Worm (Caenorhabditis elegans) whole organism, mixed stage, embryonic: ENCODE results near the gene C33F10.8.
A peak's percentile ranks its signal among the peaks of the same experiment; 100 is the strongest.
"Not testable (repeated sequence)": the region's sequence is repeated elsewhere in the genome, so short reads cannot be mapped to it uniquely, and the experiment has no call there.

Experiments
- M03D4.4 ChIP-seq: sonication (generic microtip); optimal IDR thresholded peaks from 2 replicates; lab custom pipeline; 2017; ENCODE audit warnings: mild to moderate bottlenecking, missing genetic modification characterization, missing compliant biosample characterization
- bed-3 ChIP-seq: fragments of 200-800 bp; sonication (Bioruptor generic); optimal IDR thresholded peaks from 3 replicates; lab custom pipeline; 2018; ENCODE audit warnings: mild to moderate bottlenecking, missing genetic modification characterization, moderate library complexity, missing compliant biosample characterization
- blmp-1 ChIP-seq: fragments of 150-350 bp; optimal IDR thresholded peaks from 2 replicates; lab custom pipeline; 2014; ENCODE audit warnings: missing biosample characterization, missing genetic modification characterization
- ceh-39 ChIP-seq: fragments of 150-350 bp; optimal IDR thresholded peaks from 2 replicates; lab custom pipeline; 2014; ENCODE audit warnings: missing biosample characterization, missing genetic modification characterization
- ceh-43 ChIP-seq: fragments of 200-800 bp; sonication (Bioruptor generic); optimal IDR thresholded peaks from 2 replicates; lab custom pipeline; 2018; ENCODE audit warnings: mild to moderate bottlenecking, missing genetic modification characterization, moderate library complexity, missing compliant biosample characterization
- ceh-83 ChIP-seq: fragments of 200-800 bp; sonication (Bioruptor generic); optimal IDR thresholded peaks from 2 replicates; lab custom pipeline; 2018; ENCODE audit warnings: mild to moderate bottlenecking, missing genetic modification characterization, missing compliant biosample characterization
- ces-1 ChIP-seq: fragments of 150-350 bp; optimal IDR thresholded peaks from 2 replicates; lab custom pipeline; 2014; ENCODE audit warnings: missing biosample characterization, missing genetic modification reagents, missing genetic modification characterization
- cnd-1 ChIP-seq: fragments of 200-800 bp; sonication (Bioruptor generic); optimal IDR thresholded peaks from 2 replicates; lab custom pipeline; 2018; ENCODE audit warnings: mild to moderate bottlenecking, missing genetic modification characterization, missing compliant biosample characterization
- drap-1 ChIP-seq: fragments of 200-800 bp; sonication (Bioruptor generic); optimal IDR thresholded peaks from 3 replicates; lab custom pipeline; 2018; ENCODE audit warnings: mild to moderate bottlenecking, missing genetic modification characterization, missing compliant biosample characterization
- elt-1 ChIP-seq: sonication (generic microtip); optimal IDR thresholded peaks from 2 replicates; lab custom pipeline; 2017; ENCODE audit warnings: missing genetic modification characterization, mild to moderate bottlenecking, missing compliant biosample characterization, antibody characterized with exemption, moderate library complexity, borderline replicate concordance; ENCODE audit not compliant: insufficient read depth
- flh-1 ChIP-seq: fragments of 200-800 bp; sonication (Bioruptor generic); optimal IDR thresholded peaks from 2 replicates; lab custom pipeline; 2018; ENCODE audit warnings: mild to moderate bottlenecking, missing genetic modification characterization, moderate library complexity, missing compliant biosample characterization
- ham-2 ChIP-seq: fragments of 200-800 bp; sonication (Bioruptor generic); optimal IDR thresholded peaks from 2 replicates; lab custom pipeline; 2018; ENCODE audit warnings: mild to moderate bottlenecking, missing genetic modification characterization, missing compliant biosample characterization
- hlh-1 ChIP-seq: fragments of 150-350 bp; optimal IDR thresholded peaks from 2 replicates; lab custom pipeline; 2014; ENCODE audit warnings: missing biosample characterization, missing genetic modification reagents, missing genetic modification characterization
- lin-32 ChIP-seq: fragments of 200-800 bp; sonication (Bioruptor generic); optimal IDR thresholded peaks from 2 replicates; lab custom pipeline; 2018; ENCODE audit warnings: mild to moderate bottlenecking, missing genetic modification characterization, missing compliant biosample characterization
- lsy-2 ChIP-seq: fragments of 150-350 bp; optimal IDR thresholded peaks from 2 replicates; lab custom pipeline; 2014; ENCODE audit warnings: missing biosample characterization, missing genetic modification characterization
- mab-5 ChIP-seq: fragments of 150-350 bp; optimal IDR thresholded peaks from 2 replicates; lab custom pipeline; 2014; ENCODE audit warnings: missing biosample characterization, missing genetic modification characterization
- mep-1 ChIP-seq: fragments of 150-350 bp; optimal IDR thresholded peaks from 2 replicates; lab custom pipeline; 2017; ENCODE audit warnings: missing biosample characterization, missing genetic modification reagents, missing genetic modification characterization, inconsistent platforms
- mls-2 ChIP-seq: sonication (generic microtip); optimal IDR thresholded peaks from 2 replicates; lab custom pipeline; 2016; ENCODE audit warnings: mild to moderate bottlenecking, missing genetic modification characterization, moderate library complexity, missing compliant biosample characterization
- nhr-12 ChIP-seq: fragments of 150-350 bp; optimal IDR thresholded peaks from 2 replicates; lab custom pipeline; 2014; ENCODE audit warnings: missing biosample characterization, missing genetic modification characterization
- nhr-2 ChIP-seq: fragments of 150-350 bp; optimal IDR thresholded peaks from 2 replicates; lab custom pipeline; 2014; ENCODE audit warnings: missing biosample characterization, missing genetic modification characterization
- nhr-28 ChIP-seq: fragments of 150-350 bp; optimal IDR thresholded peaks from 2 replicates; lab custom pipeline; 2014; ENCODE audit warnings: missing biosample characterization, missing genetic modification characterization
- nhr-76 ChIP-seq: sonication (generic microtip); optimal IDR thresholded peaks from 2 replicates; lab custom pipeline; 2017; ENCODE audit warnings: missing biosample characterization, missing genetic modification characterization
- sem-2 ChIP-seq: fragments of 200-800 bp; sonication (Bioruptor generic); optimal IDR thresholded peaks from 2 replicates; lab custom pipeline; 2018; ENCODE audit warnings: mild to moderate bottlenecking, missing genetic modification characterization, missing compliant biosample characterization
- snpc-4 ChIP-seq: fragments of 150-350 bp; optimal IDR thresholded peaks from 2 replicates; lab custom pipeline; 2014; ENCODE audit warnings: missing biosample characterization, missing genetic modification characterization
- sptf-1 ChIP-seq: sonication (generic microtip); optimal IDR thresholded peaks from 2 replicates; lab custom pipeline; 2017; ENCODE audit warnings: mild to moderate bottlenecking, missing genetic modification characterization, moderate library complexity, missing compliant biosample characterization
- tbx-8 ChIP-seq: fragments of 200-800 bp; sonication (Bioruptor generic); optimal IDR thresholded peaks from 2 replicates; lab custom pipeline; 2018; ENCODE audit warnings: mild to moderate bottlenecking, missing genetic modification characterization, moderate library complexity, missing compliant biosample characterization
- unc-39 ChIP-seq: fragments of 150-350 bp; optimal IDR thresholded peaks from 2 replicates; lab custom pipeline; 2014; ENCODE audit warnings: missing biosample characterization, missing genetic modification characterization
- unc-62 ChIP-seq: fragments of 150-350 bp; optimal IDR thresholded peaks from 2 replicates; lab custom pipeline; 2014; ENCODE audit warnings: missing biosample characterization, missing genetic modification reagents, missing genetic modification characterization
- zip-8 ChIP-seq: fragments of 150-350 bp; optimal IDR thresholded peaks from 2 replicates; lab custom pipeline; 2014; ENCODE audit warnings: missing biosample characterization, missing genetic modification characterization
- ztf-11 ChIP-seq: fragments of 150-350 bp; optimal IDR thresholded peaks from 2 replicates; lab custom pipeline; 2014; ENCODE audit warnings: missing biosample characterization, missing genetic modification characterization

C33F10.8 gene

ce11 chrII:4849885-4850284 is 24.9 kb upstream of the C33F10.8 start, which contains the start of gene T23B7.3:
Gene T23B7.3 (plus strand): TSS chrII:4850185.
- TF ChIP-seq mep-1 (tag; lab: Kevin White, UChicago): no peak
- peak; percentile 5 for TF ChIP-seq ces-1 (GFP tag; lab: Kevin White, UChicago)
- TF ChIP-seq, all 35 proteins: peak for 1

DNA sequence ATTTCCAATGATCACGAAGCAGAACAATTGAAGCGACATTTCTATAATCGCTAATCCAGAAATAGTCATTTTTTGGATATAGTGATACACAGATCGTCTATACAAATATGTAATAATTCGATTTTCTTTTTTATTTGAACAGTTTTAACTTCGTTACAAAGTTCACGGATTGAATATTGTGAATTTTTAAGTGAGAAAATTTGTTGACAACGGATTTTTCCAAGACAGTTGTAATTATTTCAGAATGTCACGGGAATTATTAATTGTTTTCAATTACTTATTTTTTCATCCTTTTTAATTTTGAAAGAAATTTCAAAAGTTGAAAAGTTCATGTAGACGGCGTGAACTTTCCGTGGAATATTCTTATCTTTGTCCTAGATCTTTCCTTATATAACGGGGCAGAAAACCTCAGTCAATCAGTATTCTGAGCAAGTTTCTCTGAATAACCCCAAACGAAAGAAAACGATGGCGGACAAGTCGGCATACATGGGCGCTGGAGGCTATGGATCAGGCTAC is 17.2 kb upstream of the C33F10.8 start, which contains the start of the genes T23B7.2 and nspd-4:
TSS of gene T23B7.2 (minus strand) at position 101 of the 516 bp plus-strand sequence.
TSS of gene nspd-4 (plus strand) at position 466 of the 516 bp plus-strand sequence.
- not testable (repeated sequence) for TF ChIP-seq ceh-43; drap-1 (GFP tag; lab: Kevin White, UChicago); nhr-2 (tag; lab: Kevin White, UChicago)

DNA sequence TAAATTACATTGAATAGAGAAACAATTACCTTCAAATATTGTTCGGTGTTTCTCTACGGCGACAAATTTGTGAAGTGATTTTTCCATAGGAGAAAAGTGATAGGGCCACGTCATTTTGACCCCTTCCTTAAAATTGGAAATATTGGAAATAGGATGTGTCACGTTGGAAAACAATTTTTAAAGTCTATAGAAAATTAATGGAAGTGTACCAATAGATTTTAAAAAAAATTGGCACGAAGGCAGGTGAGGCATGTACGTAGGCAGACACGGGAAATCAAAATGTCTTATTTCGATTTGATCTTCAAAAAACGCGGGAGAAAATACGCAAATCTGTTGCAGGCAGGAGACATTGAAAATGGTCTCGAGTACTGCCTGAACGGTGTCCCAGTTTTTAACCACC is 12.6 kb upstream of the C33F10.8 start, which contains the start of gene C33F10.12:
TSS of gene C33F10.12 (minus strand) at position 101 of the 400 bp plus-strand sequence.
- TF ChIP-seq mls-2: no peak
- no peak for TF ChIP-seq zip-8
- no peak for TF ChIP-seq cnd-1 (tag; lab: Kevin White, UChicago)
- TF ChIP-seq nhr-12 (tag; lab: Kevin White, UChicago): no peak
- no peak for TF ChIP-seq ztf-11 (tag; lab: Kevin White, UChicago)
- TF ChIP-seq ceh-39 (tag; lab: Kevin White, UChicago): no peak
- no peak for TF ChIP-seq ces-1 (GFP tag; lab: Kevin White, UChicago)

DNA sequence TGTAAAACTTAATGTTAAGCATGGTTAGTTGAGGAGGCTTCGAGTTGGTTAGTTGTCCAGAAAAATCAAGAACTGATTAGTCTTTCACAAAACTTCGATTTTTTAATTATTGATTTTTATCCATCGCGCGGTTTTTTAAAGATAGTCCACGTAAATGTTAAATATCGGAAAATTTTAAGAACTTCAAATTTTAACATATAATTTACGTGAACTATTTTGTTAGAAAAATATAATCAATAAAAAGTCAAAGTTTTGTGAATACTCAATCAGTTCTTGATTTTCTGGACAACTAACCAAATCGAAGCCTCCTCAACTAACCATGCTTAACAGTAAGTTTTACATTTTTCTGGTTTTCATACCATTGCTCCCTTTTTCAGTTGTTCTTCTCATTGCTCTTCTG is 9.7 kb upstream of the C33F10.8 start, which contains the start of the genes C33F10.11 and C33F10.1:
TSS of gene C33F10.11 (minus strand) at position 101 of the 400 bp plus-strand sequence.
TSS of gene C33F10.1 (plus strand) at position 263 of the 400 bp plus-strand sequence.
- no peak for TF ChIP-seq elt-1
- TF ChIP-seq ceh-83 (GFP tag; lab: Kevin White, UChicago): no peak
- no peak for TF ChIP-seq ceh-43
- TF ChIP-seq ham-2 (GFP tag; lab: Kevin White, UChicago): no peak
- TF ChIP-seq snpc-4: no peak
- no peak for TF ChIP-seq ztf-11 (tag; lab: Kevin White, UChicago)
- no peak for TF ChIP-seq zip-8
- TF ChIP-seq sem-2: no peak
- no peak for TF ChIP-seq unc-39 (tag; lab: Kevin White, UChicago)
- no peak for TF ChIP-seq flh-1 (GFP tag; lab: Kevin White, UChicago)

- TF ChIP-seq nhr-2 (tag; lab: Kevin White, UChicago): peak; percentile 43
- TF ChIP-seq tbx-8: no peak
- TF ChIP-seq drap-1 (GFP tag; lab: Kevin White, UChicago): no peak
- no peak for TF ChIP-seq sptf-1
- no peak for TF ChIP-seq mab-5 (tag; lab: Kevin White, UChicago)
- TF ChIP-seq lsy-2: peak; percentile 47
- TF ChIP-seq sem-2: no peak
- peak; percentile 88 for TF ChIP-seq hlh-1 (tag; lab: Kevin White, UChicago)
- peak; percentile 30 for TF ChIP-seq mep-1 (tag; lab: Kevin White, UChicago)
- TF ChIP-seq lin-32 (GFP tag; lab: Kevin White, UChicago): no peak
- TF ChIP-seq unc-62: peak; percentile 59
- TF ChIP-seq nhr-28 (tag; lab: Kevin White, UChicago): no peak
- TF ChIP-seq ceh-43: no peak
- no peak for TF ChIP-seq blmp-1 (tag; lab: Kevin White, UChicago)
- no peak for TF ChIP-seq ceh-83 (GFP tag; lab: Kevin White, UChicago)
- no peak for TF ChIP-seq bed-3 (GFP tag; lab: Kevin White, UChicago)
- TF ChIP-seq M03D4.4: no peak
- TF ChIP-seq cnd-1 (tag; lab: Kevin White, UChicago): peak; percentile 52
- no peak for TF ChIP-seq nhr-76 (tag; lab: Kevin White, UChicago)
These were observed 2.9 kb upstream of the C33F10.8 start, which contains the start of the genes fbxb-88 and tbck-1 for ce11 chrII:4827734-4828609. Gene fbxb-88 (minus strand): TSS chrII:4827884. Gene tbck-1 (plus strand): TSS chrII:4828559.
